Worm (Caenorhabditis elegans): ENCODE measurements around the gene irld-57.

DNA sequence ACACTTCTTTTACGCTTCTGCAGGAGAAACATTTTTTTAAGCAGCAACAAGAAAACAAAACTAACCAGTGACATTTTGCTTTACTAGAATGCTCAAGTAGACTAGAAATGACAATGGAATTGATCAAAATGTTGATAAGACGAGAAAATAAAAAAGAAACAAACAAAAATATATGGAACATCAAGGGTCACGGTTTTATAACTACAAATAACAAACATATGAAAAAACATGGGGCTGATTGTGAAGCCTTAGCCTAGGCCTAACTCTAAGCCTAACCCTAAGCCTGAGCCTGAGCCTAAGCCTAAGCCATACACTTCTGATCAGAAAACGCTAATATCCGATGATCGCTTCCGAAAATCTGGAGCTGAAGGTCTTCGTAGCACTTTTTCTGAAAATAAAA is 3.9 kb upstream of the irld-57 start, which contains the start of gene Y6E2A.10:
- TF ChIP-seq ceh-22 (tag; optimal IDR thresholded peaks at IDR 0.05) (no peak), ama-1 (optimal IDR thresholded peaks at IDR 0.05) (no peak), K09A11.1 (tag; optimal IDR thresholded peaks at IDR 0.05; ENCODE audit: insufficient read depth) (no peak), tbx-7 (tag; optimal IDR thresholded peaks at IDR 0.05) (no peak), elt-2 (tag; optimal IDR thresholded peaks at IDR 0.05) (no peak), pros-1 (tag; optimal IDR thresholded peaks at IDR 0.05) (no peak), nhr-232 (tag; optimal IDR thresholded peaks at IDR 0.05) (no peak), pat-9 (tag; optimal IDR thresholded peaks at IDR 0.05) (no peak), pha-4 (tag; optimal IDR thresholded peaks at IDR 0.05) (no peak), che-1 (tag; optimal IDR thresholded peaks at IDR 0.05) (no peak), pqm-1 (tag; optimal IDR thresholded peaks at IDR 0.05) (no peak)

Data from whole organism, late embryonic.